Fruit fly (Drosophila melanogaster) whole organism, wandering third instar larva: Measurements from ENCODE around the gene CG44158.

Source experiments
- Abd-B ChIP-seq: fragments of >200 bp; optimal IDR thresholded peaks from 2 replicates; lab custom pipeline; 2017; ENCODE audit warnings: missing biosample characterization, missing genetic modification characterization
- CG32264 ChIP-seq: fragments of 200-800 bp; sonication (Bioruptor generic); optimal IDR thresholded peaks from 2 replicates; lab custom pipeline; 2016; ENCODE audit warnings: missing biosample characterization, missing genetic modification characterization
- CG9705 ChIP-seq: fragments of 200-800 bp; sonication (Bioruptor generic); optimal IDR thresholded peaks from 2 replicates; lab custom pipeline; 2018; ENCODE audit warnings: missing biosample characterization, mild to moderate bottlenecking, missing genetic modification characterization
- CrebA ChIP-seq: fragments of 200-800 bp; sonication (Bioruptor generic); optimal IDR thresholded peaks from 2 replicates; lab custom pipeline; 2016; ENCODE audit warnings: missing biosample characterization, mild to moderate bottlenecking, missing genetic modification characterization, borderline replicate concordance
- Dfd ChIP-seq: fragments of >200 bp; optimal IDR thresholded peaks from 2 replicates; lab custom pipeline; 2017; ENCODE audit warnings: missing biosample characterization, missing genetic modification characterization
- Dif ChIP-seq: fragments of 200-275, 200-300 bp; sonication (Bioruptor generic); optimal IDR thresholded peaks from 2 replicates; lab custom pipeline; 2018; ENCODE audit warnings: missing biosample characterization, missing genetic modification characterization; ENCODE audit not compliant: partially characterized antibody
- GATAd ChIP-seq: sonication (Bioruptor generic); optimal IDR thresholded peaks from 2 replicates; lab custom pipeline; 2016; ENCODE audit warnings: missing biosample characterization, missing genetic modification characterization
- HLH106 ChIP-seq: fragments of 200-800 bp; optimal IDR thresholded peaks from 3 replicates; lab custom pipeline; 2019; ENCODE audit warnings: missing biosample characterization, mild to moderate bottlenecking, missing genetic modification characterization, moderate library complexity
- Hnf4 ChIP-seq: fragments of 200-800 bp; sonication (Bioruptor generic); optimal IDR thresholded peaks from 2 replicates; lab custom pipeline; 2016; ENCODE audit warnings: missing biosample characterization, mild to moderate bottlenecking, missing genetic modification characterization
- Hr78 ChIP-seq: fragments of >200 bp; optimal IDR thresholded peaks from 2 replicates; lab custom pipeline; 2017; ENCODE audit warnings: missing biosample characterization, missing genetic modification characterization
- Hr83 ChIP-seq: fragments of 200-300 bp; sonication (Bioruptor generic); optimal IDR thresholded peaks from 2 replicates; lab custom pipeline; 2016; ENCODE audit warnings: missing biosample characterization, mild to moderate bottlenecking, missing genetic modification characterization, moderate library complexity; ENCODE audit not compliant: poor library complexity, severe bottlenecking
- Jra ChIP-seq: sonication (Bioruptor generic); optimal IDR thresholded peaks from 2 replicates; lab custom pipeline; 2016; ENCODE audit warnings: missing biosample characterization, missing genetic modification characterization
- Mio ChIP-seq: sonication (Bioruptor generic); optimal IDR thresholded peaks from 2 replicates; lab custom pipeline; 2016; ENCODE audit warnings: missing biosample characterization, missing genetic modification characterization
- OdsH ChIP-seq: fragments of 200-800 bp; sonication (Bioruptor generic); optimal IDR thresholded peaks from 2 replicates; lab custom pipeline; 2016; ENCODE audit warnings: missing biosample characterization, mild to moderate bottlenecking, missing genetic modification characterization
- Rel ChIP-seq, 2 experiments: fragments of 200-800 bp; sonication (Bioruptor generic) in 1 of 2; optimal IDR thresholded peaks; 2 replicates in 1 of 2; 3 replicates in 1 of 2; lab custom pipeline; 2016 to 2019; ENCODE audit warnings: mild to moderate bottlenecking in 2 of 2, missing biosample characterization in 2 of 2, missing genetic modification characterization in 2 of 2, moderate library complexity in 1 of 2
- Sp1 ChIP-seq: fragments of 200-800 bp; sonication (Bioruptor generic); optimal IDR thresholded peaks from 3 replicates; lab custom pipeline; 2019; ENCODE audit warnings: missing biosample characterization, mild to moderate bottlenecking, missing genetic modification characterization, moderate library complexity
- Vsx2 ChIP-seq: fragments of 200-300, 225-300 bp; sonication (Bioruptor generic); optimal IDR thresholded peaks from 2 replicates; lab custom pipeline; 2018; ENCODE audit warnings: missing biosample characterization, missing genetic modification characterization; ENCODE audit not compliant: partially characterized antibody
- br ChIP-seq: fragments of 200-800 bp; sonication (Bioruptor generic); optimal IDR thresholded peaks from 2 replicates; lab custom pipeline; 2016; ENCODE audit warnings: missing biosample characterization, missing genetic modification characterization
- brk ChIP-seq: fragments of 200-800 bp; sonication (Bioruptor generic); optimal IDR thresholded peaks from 2 replicates; lab custom pipeline; 2016; ENCODE audit warnings: missing biosample characterization, mild to moderate bottlenecking, missing genetic modification characterization
- dl ChIP-seq, 2 experiments: fragments of 175-275, 200-275 bp in 1 of 2; fragments of 200-275 bp in 1 of 2; sonication (Bioruptor generic); optimal IDR thresholded peaks; lab custom pipeline; 2018; ENCODE audit warnings: mild to moderate bottlenecking in 2 of 2, missing biosample characterization in 2 of 2, missing genetic modification characterization in 2 of 2, moderate library complexity in 2 of 2; ENCODE audit not compliant: partially characterized antibody in 2 of 2, insufficient read depth in 1 of 2
- dsf ChIP-seq: sonication (Bioruptor generic); optimal IDR thresholded peaks from 2 replicates; lab custom pipeline; 2016; ENCODE audit warnings: missing biosample characterization, missing genetic modification characterization, borderline replicate concordance
- ey ChIP-seq: fragments of 200-800 bp; sonication (Bioruptor generic); optimal IDR thresholded peaks from 2 replicates; lab custom pipeline; 2016; ENCODE audit warnings: missing biosample characterization, missing genetic modification characterization
- foxo ChIP-seq, 2 experiments: fragments of 200-800 bp; sonication (Bioruptor generic); optimal IDR thresholded peaks; 2 replicates in 1 of 2; 3 replicates in 1 of 2; lab custom pipeline; 2016 to 2017; ENCODE audit warnings: missing biosample characterization in 2 of 2, missing genetic modification characterization in 2 of 2
- fru ChIP-seq: fragments of 200-800 bp; sonication (Bioruptor generic); optimal IDR thresholded peaks from 3 replicates; lab custom pipeline; 2016; ENCODE audit warnings: missing biosample characterization, mild to moderate bottlenecking, missing genetic modification characterization
- h ChIP-seq: fragments of 200-800 bp; sonication (Bioruptor generic); optimal IDR thresholded peaks from 3 replicates; lab custom pipeline; 2016; ENCODE audit warnings: missing biosample characterization, mild to moderate bottlenecking, missing genetic modification characterization
- jim ChIP-seq: fragments of 175-275, 200-325 bp; sonication (Bioruptor generic); optimal IDR thresholded peaks from 2 replicates; lab custom pipeline; 2016; ENCODE audit warnings: missing biosample characterization, mild to moderate bottlenecking, missing genetic modification characterization
- lola ChIP-seq: fragments of >200 bp; optimal IDR thresholded peaks from 2 replicates; lab custom pipeline; 2017; ENCODE audit warnings: missing biosample characterization, missing genetic modification characterization
- pan ChIP-seq: fragments of >200 bp; optimal IDR thresholded peaks from 2 replicates; lab custom pipeline; 2017
- psq ChIP-seq: fragments of 200-800 bp; sonication (Bioruptor generic); optimal IDR thresholded peaks from 3 replicates; lab custom pipeline; 2017; ENCODE audit warnings: missing biosample characterization, mild to moderate bottlenecking, missing genetic modification characterization, moderate library complexity
- rgr ChIP-seq: fragments of 200-800 bp; sonication (Bioruptor generic); optimal IDR thresholded peaks from 3 replicates; lab custom pipeline; 2016; ENCODE audit warnings: missing biosample characterization, mild to moderate bottlenecking, missing genetic modification characterization
- sage ChIP-seq: fragments of 200-800 bp; sonication (Bioruptor generic); optimal IDR thresholded peaks from 2 replicates; lab custom pipeline; 2016; ENCODE audit warnings: missing biosample characterization, mild to moderate bottlenecking, missing genetic modification characterization
- sv ChIP-seq: fragments of 200-800 bp; sonication (Bioruptor generic); optimal IDR thresholded peaks from 3 replicates; lab custom pipeline; 2016; ENCODE audit warnings: missing biosample characterization, missing genetic modification characterization
- tai ChIP-seq: sonication (Bioruptor generic); optimal IDR thresholded peaks from 2 replicates; lab custom pipeline; 2016; ENCODE audit warnings: missing biosample characterization, missing genetic modification characterization
- usp ChIP-seq: fragments of >200 bp; optimal IDR thresholded peaks from 2 replicates; lab custom pipeline; 2017; ENCODE audit warnings: missing biosample characterization, missing genetic modification characterization
- woc ChIP-seq: sonication (Bioruptor generic); optimal IDR thresholded peaks from 2 replicates; lab custom pipeline; 2016; ENCODE audit warnings: missing biosample characterization, mild to moderate bottlenecking, missing genetic modification characterization

The CG44158 gene

DNA sequence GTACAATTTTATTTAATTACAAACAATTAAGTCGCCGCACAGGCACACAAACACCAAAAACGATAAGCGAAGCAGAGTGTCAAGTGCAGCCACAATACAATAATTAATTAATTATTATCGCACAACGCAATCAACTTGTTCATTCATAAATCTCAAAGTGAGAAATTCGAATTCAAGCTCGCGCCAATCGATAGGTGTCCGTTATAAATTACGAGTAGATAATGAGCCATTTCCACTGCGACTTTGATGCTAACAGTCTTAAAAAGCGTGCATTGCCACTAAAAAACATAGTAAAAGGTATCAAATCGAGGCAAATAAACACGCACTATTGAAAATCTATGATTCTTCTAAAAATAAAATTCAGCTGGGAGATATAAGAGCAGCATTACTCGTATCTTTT is 21.6 kb downstream of the CG44158 start:
- no peak for TF ChIP-seq brk (GFP tag; lab: Kevin White, UChicago)
- TF ChIP-seq Jra (GFP tag; lab: Kevin White, UChicago) = no peak
- TF ChIP-seq lola (GFP tag; lab: Kevin White, UChicago) = no peak
- no peak for TF ChIP-seq fru
- no peak for TF ChIP-seq Abd-B
- TF ChIP-seq h (GFP tag; lab: Kevin White, UChicago) = no peak
- TF ChIP-seq Dif (GFP tag; lab: Kevin White, UChicago) = no peak
- no peak for TF ChIP-seq tai (GFP tag; lab: Kevin White, UChicago)
- no peak for TF ChIP-seq GATAd (GFP tag; lab: Kevin White, UChicago)
- TF ChIP-seq Vsx2 (GFP tag; lab: Kevin White, UChicago) = no peak
- TF ChIP-seq CrebA (GFP tag; lab: Kevin White, UChicago) = no peak

dm6 chr3R:18232187-18232586 is 23.6 kb downstream of the CG44158 start:
- TF ChIP-seq dsf (GFP tag; lab: Kevin White, UChicago) = no peak
- no peak for TF ChIP-seq sage (GFP tag; lab: Kevin White, UChicago)
- TF ChIP-seq CrebA (GFP tag; lab: Kevin White, UChicago) = no peak
- TF ChIP-seq CG9705 (GFP tag; lab: Kevin White, UChicago) = no peak
- TF ChIP-seq HLH106 (tag; lab: Kevin White, UChicago) = no peak
- TF ChIP-seq Hnf4 (GFP tag; lab: Kevin White, UChicago) = no peak
- TF ChIP-seq woc (GFP tag; lab: Kevin White, UChicago) = no peak
- TF ChIP-seq ey (GFP tag; lab: Kevin White, UChicago) = no peak
- no peak for TF ChIP-seq foxo (GFP tag; optimal IDR thresholded peaks at IDR 0.05; lab: Kevin White, UChicago)
- no peak for TF ChIP-seq jim (GFP tag; lab: Kevin White, UChicago)
- TF ChIP-seq tai (GFP tag; lab: Kevin White, UChicago) = no peak
- TF ChIP-seq pan = no peak
- no peak for TF ChIP-seq GATAd (GFP tag; lab: Kevin White, UChicago)
- no peak for TF ChIP-seq h (GFP tag; lab: Kevin White, UChicago)
- TF ChIP-seq Mio (GFP tag; lab: Kevin White, UChicago) = no peak
- TF ChIP-seq Jra (GFP tag; lab: Kevin White, UChicago) = no peak
- no peak for TF ChIP-seq brk (GFP tag; lab: Kevin White, UChicago)
- TF ChIP-seq, all 38 proteins: peak for 0

dm6 chr3R:18234699-18235257 is 26.2 kb downstream of the CG44158 start:
- no peak for TF ChIP-seq br (GFP tag; lab: Kevin White, UChicago)
- TF ChIP-seq Hr83 = no peak
- TF ChIP-seq woc (GFP tag; lab: Kevin White, UChicago) = no peak
- TF ChIP-seq psq (GFP tag; lab: Kevin White, UChicago) = no peak
- TF ChIP-seq lola (GFP tag; lab: Kevin White, UChicago) = no peak
- no peak for TF ChIP-seq dsf (GFP tag; lab: Kevin White, UChicago)
- TF ChIP-seq Dfd (GFP tag; lab: Kevin White, UChicago) = no peak
- no peak for TF ChIP-seq rgr (GFP tag; lab: Kevin White, UChicago)
- TF ChIP-seq Mio (GFP tag; lab: Kevin White, UChicago) = no peak
- TF ChIP-seq sv (GFP tag; lab: Kevin White, UChicago) = no peak

DNA sequence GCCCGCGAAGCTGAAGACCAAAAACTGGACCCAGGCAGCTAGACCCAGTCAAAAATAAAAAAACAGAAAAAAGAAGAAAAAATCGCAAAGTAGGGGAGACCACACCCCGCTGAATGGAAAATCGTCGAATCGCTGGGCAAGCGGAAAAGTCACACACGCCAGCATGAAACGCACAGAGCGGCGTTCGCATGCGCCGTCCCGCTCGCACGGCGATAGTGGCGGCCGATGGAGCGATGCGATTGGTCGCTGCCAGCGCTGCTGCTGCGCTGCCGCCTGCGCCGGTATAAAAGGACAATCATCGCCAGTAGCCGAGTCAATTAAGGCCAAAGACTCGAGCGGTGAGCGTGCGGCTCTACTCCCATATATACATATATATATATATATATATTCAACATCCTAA is 27.3 kb downstream of the CG44158 start, which contains the start of gene repo:
repo (plus strand) TSS at position 314 of the 400 bp plus-strand sequence.
- TF ChIP-seq Hr78 (GFP tag; lab: Kevin White, UChicago) (no peak), Jra (GFP tag; lab: Kevin White, UChicago) (no peak), sv (GFP tag; lab: Kevin White, UChicago) (no peak), Dfd (GFP tag; lab: Kevin White, UChicago) (no peak), rgr (GFP tag; lab: Kevin White, UChicago) (no peak), Sp1 (no peak), OdsH (GFP tag; lab: Kevin White, UChicago) (no peak), Abd-B (no peak), Rel (GFP tag; optimal IDR thresholded peaks at IDR 0.05; lab: Kevin White, UChicago) (no peak), Rel (tag; optimal IDR thresholded peaks at IDR 0.05; lab: Kevin White, UChicago) (no peak), h (GFP tag; lab: Kevin White, UChicago) (no peak), CG9705 (GFP tag; lab: Kevin White, UChicago) (no peak), foxo (GFP tag; optimal IDR thresholded peaks at IDR 0.05; lab: Kevin White, UChicago) (no peak), woc (GFP tag; lab: Kevin White, UChicago) (no peak), usp (GFP tag; lab: Kevin White, UChicago) (no peak), dl (GFP tag; optimal IDR thresholded peaks at IDR 0.05; lab: Kevin White, UChicago; ENCODE audit: insufficient read depth in 1 of 2, partially characterized antibody in 2 of 2) (no peak), HLH106 (tag; lab: Kevin White, UChicago) (no peak), brk (GFP tag; lab: Kevin White, UChicago) (no peak), CG32264 (GFP tag; lab: Kevin White, UChicago) (no peak)
